Worm (Caenorhabditis elegans): ENCODE measurements around the gene gcl-1.

gcl-1 gene

ce11 chrIV:13395255-13395654 lies 17.4 kb downstream of the gcl-1 start (continued):
- TF ChIP-seq set-16 (GFP tag; IDR thresholded peaks at IDR 0.05) (peak; percentile 87), lin-1 (GFP tag; IDR thresholded peaks at IDR 0.05) (peak; percentile 94), Y105C5A.15 (GFP tag; IDR thresholded peaks at IDR 0.05) (no peak), zag-1 (tag; optimal IDR thresholded peaks at IDR 0.05) (no peak), D1046.2 (GFP tag; IDR thresholded peaks at IDR 0.05) (0 out of 2 replicates have a peak, but pooled peaks have one; percentile 4), zfp-3 (GFP tag; conservative IDR thresholded peaks at IDR 0.05) (no peak), pqm-1 (tag; optimal IDR thresholded peaks at IDR 0.05) (no peak), gei-8 (GFP tag; optimal IDR thresholded peaks at IDR 0.05) (peak; percentile 69), cey-2 (tag; optimal IDR thresholded peaks at IDR 0.05; ENCODE audit: borderline replicate concordance, insufficient read depth) (no peak), nhr-41 (GFP tag; IDR thresholded peaks at IDR 0.05) (no peak), pha-4 (GFP tag; IDR thresholded peaks at IDR 0.05) (peak; percentile 75), pha-4 (tag; optimal IDR thresholded peaks at IDR 0.05) (no peak), nhr-237 (tag; optimal IDR thresholded peaks at IDR 0.05) (no peak), jun-1 (tag; optimal IDR thresholded peaks at IDR 0.05) (peak; percentile 46), saeg-2 (GFP tag; IDR thresholded peaks at IDR 0.05) (peak; percentile 83), nhr-6 (tag; optimal IDR thresholded peaks at IDR 0.05) (peak; percentile 82), hif-1 (tag; optimal IDR thresholded peaks at IDR 0.05) (peak; percentile 96 to 100), spr-1 (tag; optimal IDR thresholded peaks at IDR 0.05) (peak; percentile 55), unc-130 (GFP tag; optimal IDR thresholded peaks at IDR 0.05) (no peak), nhr-28 (tag; optimal IDR thresholded peaks at IDR 0.05) (peak; percentile 76), egl-27 (tag; optimal IDR thresholded peaks at IDR 0.05) (peak; percentile 29), F44E2.7 (GFP tag; IDR thresholded peaks at IDR 0.05) (no peak), nhr-48 (tag; optimal IDR thresholded peaks at IDR 0.05) (peak; percentile 95), F37D6.2 (tag; optimal IDR thresholded peaks at IDR 0.05) (peak; percentile 64), hlh-11 (tag; optimal IDR thresholded peaks at IDR 0.05) (peak; percentile 97), lin-15B (tag; optimal IDR thresholded peaks at IDR 0.05) (no peak), arid-1 (GFP tag; conservative IDR thresholded peaks at IDR 0.05) (0 out of 2 replicates have a peak, but pooled peaks have one; percentile 37), ceh-20 (GFP tag; IDR thresholded peaks at IDR 0.05) (peak; percentile 93), T26A8.4 (GFP tag; IDR thresholded peaks at IDR 0.05) (peak; percentile 67), zfp-2 (tag; optimal IDR thresholded peaks at IDR 0.05) (peak; percentile 21), tag-97 (GFP tag; IDR thresholded peaks at IDR 0.05) (no peak), nhr-10 (tag; optimal IDR thresholded peaks at IDR 0.05) (no peak), nhr-76 (tag; optimal IDR thresholded peaks at IDR 0.05) (no peak), dmd-9 (GFP tag; IDR thresholded peaks at IDR 0.05) (no peak), lim-7 (GFP tag; IDR thresholded peaks at IDR 0.05) (no peak), snpc-4 (tag; optimal IDR thresholded peaks at IDR 0.05) (no peak), fkh-10 (GFP tag; optimal IDR thresholded peaks at IDR 0.05) (peak; percentile 89), ceh-62 (tag; optimal IDR thresholded peaks at IDR 0.05) (no peak), madf-5 (GFP tag; IDR thresholded peaks at IDR 0.05) (0 out of 4 replicates have a peak, but pooled peaks of 1 of the 2 experiments have one; percentile 70), unc-39 (tag; optimal IDR thresholded peaks at IDR 0.05) (no peak), lsy-2 (tag; optimal IDR thresholded peaks at IDR 0.05) (peak; percentile 63 to 85), ztf-7 (tag; optimal IDR thresholded peaks at IDR 0.05) (peak; percentile 93), nhr-11 (tag; optimal IDR thresholded peaks at IDR 0.05) (peak; percentile 84), hlh-30 (tag; optimal IDR thresholded peaks at IDR 0.05; ENCODE audit: insufficient read depth) (peak; percentile 95), dve-1 (tag; optimal IDR thresholded peaks at IDR 0.05; ENCODE audit: insufficient read depth) (peak; percentile 95), aha-1 (tag) (peak; percentile 100), ceh-32 (tag; optimal IDR thresholded peaks at IDR 0.05; ENCODE audit: poor library complexity) (no peak), dpl-1 (GFP tag; optimal IDR thresholded peaks at IDR 0.05) (peak; percentile 64), ztf-11 (tag; optimal IDR thresholded peaks at IDR 0.05) (no peak), madf-9 (GFP tag; conservative IDR thresholded peaks at IDR 0.05) (peak; percentile 85), zip-11 (GFP tag; IDR thresholded peaks at IDR 0.05) (no peak), R02D3.7 (tag; optimal IDR thresholded peaks at IDR 0.05) (no peak)

Measured in whole organism, L4 larva.